Worm (Caenorhabditis elegans) whole organism, L1 larva: ENCODE results near the gene T23F4.2.

Experiments used
- ceh-82 ChIP-seq, 3 experiments: fragments of 150-350 bp in 1 of 3; sonication (generic microtip) in 2 of 3; optimal IDR thresholded peaks; 2 replicates each; lab custom pipeline; 2014 to 2017; ENCODE audit warnings: missing biosample characterization in 3 of 3, missing genetic modification characterization in 3 of 3
- egl-13 ChIP-seq: sonication (generic microtip); optimal IDR thresholded peaks from 2 replicates; lab custom pipeline; 2016; ENCODE audit warnings: missing genotype, missing genetic modification reagents, missing genetic modification characterization, missing compliant biosample characterization
- nhr-237 ChIP-seq: fragments of 150-350 bp; optimal IDR thresholded peaks from 2 replicates; lab custom pipeline; 2014; ENCODE audit warnings: missing biosample characterization, missing genetic modification characterization
- nhr-76 ChIP-seq: sonication (generic microtip); optimal IDR thresholded peaks from 2 replicates; lab custom pipeline; 2017; ENCODE audit warnings: missing biosample characterization, missing genetic modification characterization
- pag-3 ChIP-seq: sonication (generic microtip); optimal IDR thresholded peaks from 2 replicates; lab custom pipeline; 2017; ENCODE audit warnings: missing genetic modification characterization, mild to moderate bottlenecking, missing compliant biosample characterization, antibody characterized with exemption, borderline replicate concordance; ENCODE audit not compliant: insufficient read depth
- unc-130 ChIP-seq: fragments of 150-350 bp; optimal IDR thresholded peaks from 2 replicates; lab custom pipeline; 2017; ENCODE audit warnings: missing biosample characterization, missing genetic modification characterization, inconsistent platforms

ce11 chrII:1170842-1171241 is 7.5 kb downstream of the T23F4.2 start:
- TF ChIP-seq nhr-237 (tag; lab: Kevin White, UChicago) (no peak), pag-3 (no peak), egl-13 (tag; lab: Kevin White, UChicago) (no peak), nhr-76 (tag; lab: Kevin White, UChicago) (no peak), ceh-82 (tag; optimal IDR thresholded peaks at IDR 0.05; lab: Kevin White, UChicago) (no peak), unc-130 (tag; lab: Kevin White, UChicago) (no peak)
